Fruit fly (Drosophila melanogaster): ENCODE results near the gene Atg1.

- no peak for TF ChIP-seq ttk (optimal IDR thresholded peaks at IDR 0.05)
- TF ChIP-seq psq (optimal IDR thresholded peaks at IDR 0.05), result no peak
Measured at dm6 chr3L:12804730-12805170, at the start of gene Atg1.

Measured in Kc167 (cell line).